Fruit fly (Drosophila melanogaster) whole organism, embryonic: ENCODE data around the gene tws.
A peak's percentile ranks its signal among the peaks of the same experiment; 100 is the strongest.

ENCODE experiments used
- Abd-B ChIP-seq: fragments of 200-800 bp; sonication (Bioruptor generic); optimal IDR thresholded peaks from 2 replicates; lab custom pipeline; 2018; ENCODE audit warnings: missing biosample characterization, mild to moderate bottlenecking, missing genetic modification characterization, moderate library complexity
- B-H2 ChIP-seq: fragments of 200-800 bp; sonication (Bioruptor generic); optimal IDR thresholded peaks from 2 replicates; lab custom pipeline; 2018; ENCODE audit warnings: missing biosample characterization, mild to moderate bottlenecking, missing genetic modification characterization
- CG11247 ChIP-seq: fragments of 200-800 bp; sonication (Bioruptor generic); IDR thresholded peaks from 2 replicates; pipeline ENCODE4 v1.3.6; 2022; ENCODE audit warnings: missing biosample characterization, missing genetic modification characterization
- CG11398 ChIP-seq: fragments of 200-800 bp; sonication (Bioruptor generic); optimal IDR thresholded peaks from 2 replicates; lab custom pipeline; 2016; ENCODE audit warnings: missing biosample characterization, missing genetic modification characterization
- CG11723 ChIP-seq: fragments of 200-800 bp; sonication (Bioruptor generic); optimal IDR thresholded peaks from 2 replicates; lab custom pipeline; 2017; ENCODE audit warnings: missing biosample characterization, mild to moderate bottlenecking, missing genetic modification characterization
- CG14710 ChIP-seq: fragments of 200-800 bp; sonication (Bioruptor generic); optimal IDR thresholded peaks from 3 replicates; lab custom pipeline; 2019; ENCODE audit warnings: missing biosample characterization, mild to moderate bottlenecking, missing genetic modification characterization, moderate library complexity
- CG17186 ChIP-seq: fragments of 200-800 bp; sonication (Bioruptor generic); optimal IDR thresholded peaks from 3 replicates; lab custom pipeline; 2017; ENCODE audit warnings: missing biosample characterization, missing genetic modification reagents, missing genetic modification characterization
- CG17361 ChIP-seq: fragments of 200-800 bp; sonication (Bioruptor generic); IDR thresholded peaks from 3 replicates; pipeline ENCODE4 v1.3.6; 2022; ENCODE audit warnings: missing biosample characterization, missing genetic modification characterization
- CG2678 ChIP-seq: fragments of 200-800 bp; sonication (Bioruptor generic); optimal IDR thresholded peaks from 3 replicates; lab custom pipeline; 2019; ENCODE audit warnings: missing biosample characterization, mild to moderate bottlenecking, missing genetic modification characterization, moderate library complexity
- CG30403 ChIP-seq: fragments of 200-800 bp; sonication (Bioruptor generic); optimal IDR thresholded peaks from 3 replicates; lab custom pipeline; 2016; ENCODE audit warnings: missing biosample characterization, missing genetic modification characterization
- CG31441 ChIP-seq: fragments of 200-800 bp; sonication (Bioruptor generic); IDR thresholded peaks from 2 replicates; pipeline ENCODE4 v1.3.6; 2022; ENCODE audit warnings: missing biosample characterization, missing genetic modification characterization
- CG42726 ChIP-seq: fragments of 200-800 bp; sonication (Bioruptor generic); IDR thresholded peaks from 2 replicates; pipeline ENCODE4 v1.3.6; 2022; ENCODE audit warnings: missing biosample characterization, missing genetic modification characterization; ENCODE audit not compliant: partially characterized antibody
- CG43689 ChIP-seq: fragments of 200-800 bp; sonication (Bioruptor generic); IDR thresholded peaks from 2 replicates; pipeline ENCODE4 v1.3.6; 2022; ENCODE audit warnings: missing biosample characterization, missing genetic modification characterization
- CG6175 ChIP-seq: fragments of 200-800 bp; sonication (Bioruptor generic); IDR thresholded peaks from 3 replicates; pipeline ENCODE4 v1.3.6; 2022; ENCODE audit warnings: missing biosample characterization, missing genetic modification characterization
- CG6254 ChIP-seq: fragments of 200-800 bp; sonication (Bioruptor generic); optimal IDR thresholded peaks from 3 replicates; lab custom pipeline; 2017; ENCODE audit warnings: mild to moderate bottlenecking, missing biosample characterization, missing genetic modification reagents, missing genetic modification characterization
- CG7271 ChIP-seq: fragments of 200-800 bp; sonication (Bioruptor generic); optimal IDR thresholded peaks from 2 replicates; lab custom pipeline; 2018; ENCODE audit warnings: missing biosample characterization, mild to moderate bottlenecking, missing genetic modification characterization, moderate library complexity
- CG7745 ChIP-seq: fragments of 200-800 bp; sonication (Bioruptor generic); optimal IDR thresholded peaks from 2 replicates; lab custom pipeline; 2018; ENCODE audit warnings: missing biosample characterization, mild to moderate bottlenecking, missing genetic modification characterization, moderate library complexity
- CG7928 ChIP-seq: fragments of 200-800 bp; sonication (Bioruptor generic); optimal IDR thresholded peaks from 2 replicates; lab custom pipeline; 2017; ENCODE audit warnings: missing biosample characterization, mild to moderate bottlenecking, missing genetic modification characterization
- CG7963 ChIP-seq: fragments of 200-800 bp; sonication (Bioruptor generic); IDR thresholded peaks from 3 replicates; pipeline ENCODE4 v1.3.6; 2022; ENCODE audit warnings: missing biosample characterization, missing genetic modification characterization; ENCODE audit not compliant: partially characterized antibody
- CG8765 ChIP-seq: fragments of 200-800 bp; sonication (Bioruptor generic); IDR thresholded peaks from 2 replicates; pipeline ENCODE4 v1.3.6; 2022; ENCODE audit warnings: missing biosample characterization, missing genetic modification characterization
- CG9876 ChIP-seq: fragments of 200-800 bp; sonication (Bioruptor generic); optimal IDR thresholded peaks from 2 replicates; lab custom pipeline; 2016; ENCODE audit warnings: missing biosample characterization, missing genetic modification characterization
- HLH3B ChIP-seq: fragments of 200-800 bp; sonication (Bioruptor generic); IDR thresholded peaks from 2 replicates; pipeline ENCODE4 v1.3.6; 2022; ENCODE audit warnings: missing biosample characterization, missing genetic modification characterization
- Lhr ChIP-seq: fragments of 200-800 bp; sonication (Bioruptor generic); optimal IDR thresholded peaks from 3 replicates; lab custom pipeline; 2017; ENCODE audit warnings: mild to moderate bottlenecking, missing biosample characterization, missing genetic modification reagents, missing genetic modification characterization
- Lim3 ChIP-seq: fragments of 200-800 bp; sonication (Bioruptor generic); IDR thresholded peaks from 2 replicates; pipeline ENCODE4 v1.3.6; 2022; ENCODE audit warnings: missing biosample characterization, missing genetic modification characterization
- Lpt ChIP-seq: fragments of >200 bp; optimal IDR thresholded peaks from 2 replicates; lab custom pipeline; 2018; ENCODE audit warnings: missing biosample characterization, missing genetic modification characterization
- Max ChIP-seq: fragments of 200-800 bp; sonication (Bioruptor generic); optimal IDR thresholded peaks from 2 replicates; lab custom pipeline; 2016; ENCODE audit warnings: missing biosample characterization, mild to moderate bottlenecking, missing genetic modification characterization
- Meics ChIP-seq: fragments of 200-800 bp; sonication (Bioruptor generic); optimal IDR thresholded peaks from 2 replicates; lab custom pipeline; 2017; ENCODE audit warnings: missing biosample characterization, mild to moderate bottlenecking, missing genetic modification characterization
- NC2α ChIP-seq: fragments of 200-800 bp; sonication (Bioruptor generic); optimal IDR thresholded peaks from 2 replicates; lab custom pipeline; 2016; ENCODE audit warnings: missing biosample characterization, missing genetic modification characterization
- Optix ChIP-seq: fragments of 200-800 bp; sonication (Bioruptor generic); IDR thresholded peaks from 3 replicates; pipeline ENCODE4 v1.3.6; 2022; ENCODE audit warnings: missing biosample characterization, missing genetic modification characterization
- Pdp1 ChIP-seq, 2 experiments: fragments of 200-800 bp; sonication (Bioruptor generic); optimal IDR thresholded peaks; 3 replicates each; lab custom pipeline; 2016; ENCODE audit warnings: missing biosample characterization in 2 of 2, missing genetic modification characterization in 2 of 2, mild to moderate bottlenecking in 1 of 2, moderate library complexity in 1 of 2
- Poxn ChIP-seq: fragments of 200-800 bp; sonication (Bioruptor generic); IDR thresholded peaks from 2 replicates; pipeline ENCODE4 v1.3.6; 2022; ENCODE audit warnings: missing biosample characterization, missing genetic modification characterization
- Rfx ChIP-seq: fragments of 200-800 bp; sonication (Bioruptor generic); IDR thresholded peaks from 2 replicates; pipeline ENCODE4 v1.3.6; 2022; ENCODE audit warnings: missing biosample characterization, missing genetic modification characterization
- Sin3A ChIP-seq: fragments of >200 bp; optimal IDR thresholded peaks from 2 replicates; lab custom pipeline; 2018
- Sry-δ ChIP-seq: fragments of 200-800 bp; sonication (Bioruptor generic); optimal IDR thresholded peaks from 2 replicates; lab custom pipeline; 2016; ENCODE audit warnings: missing biosample characterization, missing genetic modification characterization
- bowl ChIP-seq: fragments of 200-800 bp; sonication (Bioruptor generic); IDR thresholded peaks from 2 replicates; pipeline ENCODE4 v1.3.6; 2022; ENCODE audit warnings: missing biosample characterization, missing genetic modification characterization
- crp ChIP-seq, 2 experiments: fragments of 200-800 bp; sonication (Bioruptor generic); optimal IDR thresholded peaks; 2 replicates in 1 of 2; 3 replicates in 1 of 2; lab custom pipeline; 2017; ENCODE audit warnings: missing biosample characterization in 2 of 2, missing genetic modification characterization in 2 of 2, mild to moderate bottlenecking in 1 of 2, moderate library complexity in 1 of 2
- dysf ChIP-seq: fragments of 200-800 bp; sonication (Bioruptor generic); IDR thresholded peaks from 3 replicates; pipeline ENCODE4 v1.3.6; 2022; ENCODE audit warnings: missing biosample characterization, missing genetic modification characterization
- emc ChIP-seq: fragments of 200-800 bp; sonication (Bioruptor generic); optimal IDR thresholded peaks from 2 replicates; lab custom pipeline; 2016; ENCODE audit warnings: missing biosample characterization, missing genetic modification characterization
- eyg ChIP-seq: fragments of 200-800 bp; sonication (Bioruptor generic); optimal IDR thresholded peaks from 3 replicates; lab custom pipeline; 2016; ENCODE audit warnings: missing biosample characterization, missing genetic modification characterization
- gem ChIP-seq: fragments of 200-800 bp; sonication (Bioruptor generic); optimal IDR thresholded peaks from 2 replicates; lab custom pipeline; 2019; ENCODE audit warnings: missing biosample characterization, mild to moderate bottlenecking, missing genetic modification characterization, moderate library complexity
- grn ChIP-seq: fragments of 200-800 bp; sonication (Bioruptor generic); optimal IDR thresholded peaks from 3 replicates; lab custom pipeline; 2017; ENCODE audit warnings: missing biosample characterization, missing genetic modification characterization
- klu ChIP-seq: fragments of 200-800 bp; sonication (Bioruptor generic); IDR thresholded peaks from 2 replicates; pipeline ENCODE4 v1.3.6; 2022; ENCODE audit warnings: missing biosample characterization, missing genetic modification characterization
- kni ChIP-seq: fragments of 200-800 bp; sonication (Bioruptor generic); optimal IDR thresholded peaks from 3 replicates; lab custom pipeline; 2017; ENCODE audit warnings: mild to moderate bottlenecking, missing biosample characterization, missing genetic modification reagents, missing genetic modification characterization
- lmd ChIP-seq: fragments of 200-800 bp; sonication (Bioruptor generic); IDR thresholded peaks from 2 replicates; pipeline ENCODE4 v1.3.6; 2022; ENCODE audit warnings: missing biosample characterization, missing genetic modification characterization
- pan ChIP-seq, 4 experiments: fragments of >200 bp in 3 of 4; fragments of 200-800 bp in 1 of 4; sonication (Bioruptor generic) in 1 of 4; optimal IDR thresholded peaks in 3 of 4; IDR thresholded peaks in 1 of 4; 2 replicates each; pipeline versions ENCODE4 v1.3.6 to Lab custom; 2017 to 2022; ENCODE audit warnings: missing biosample characterization in 2 of 4, missing genetic modification characterization in 2 of 4, mixed read lengths in 1 of 4
- pzg ChIP-seq: fragments of 200-800 bp; sonication (Bioruptor generic); optimal IDR thresholded peaks from 3 replicates; lab custom pipeline; 2018; ENCODE audit warnings: missing biosample characterization, mild to moderate bottlenecking, missing genetic modification characterization, moderate library complexity
- ro ChIP-seq: fragments of 200-800 bp; sonication (Bioruptor generic); IDR thresholded peaks from 2 replicates; pipeline ENCODE4 v1.3.6; 2022; ENCODE audit warnings: missing biosample characterization, missing genetic modification characterization
- sim ChIP-seq: fragments of 200-800 bp; sonication (Bioruptor generic); IDR thresholded peaks from 2 replicates; pipeline ENCODE4 v1.3.6; 2022; ENCODE audit warnings: missing biosample characterization, missing genetic modification characterization
- stwl ChIP-seq: fragments of 200-800 bp; sonication (Bioruptor generic); optimal IDR thresholded peaks from 3 replicates; lab custom pipeline; 2018; ENCODE audit warnings: missing biosample characterization, mild to moderate bottlenecking, missing genetic modification characterization, moderate library complexity
- vnd ChIP-seq: fragments of 200-800 bp; sonication (Bioruptor generic); IDR thresholded peaks from 3 replicates; pipeline ENCODE4 v1.3.6; 2022; ENCODE audit warnings: missing biosample characterization, missing genetic modification characterization; ENCODE audit not compliant: partially characterized antibody
- zen ChIP-seq: fragments of 200-800 bp; sonication (Bioruptor generic); optimal IDR thresholded peaks from 3 replicates; lab custom pipeline; 2018; ENCODE audit warnings: missing biosample characterization, mild to moderate bottlenecking, missing genetic modification characterization, moderate library complexity

The tws gene

DNA sequence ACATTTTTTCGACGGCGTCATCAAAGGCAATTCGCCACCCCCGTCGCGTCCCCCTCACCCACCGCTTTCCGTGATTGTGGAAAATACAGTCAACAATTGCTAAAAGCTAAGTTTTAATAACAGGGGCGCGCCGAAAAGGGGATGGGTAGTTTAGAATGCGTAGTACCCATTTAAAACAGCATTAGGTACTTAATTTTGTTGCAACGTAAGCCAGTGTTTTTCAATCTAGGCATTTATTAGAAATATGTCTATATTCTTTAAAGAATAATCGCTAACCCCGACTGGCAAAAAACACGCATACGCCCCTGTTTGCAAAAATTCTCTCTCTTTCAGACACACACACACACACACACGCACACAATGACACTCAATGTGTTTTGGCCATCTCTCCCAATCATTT is 54.7 kb downstream of the tws start (continued):
- TF ChIP-seq dysf (GFP tag; lab: Robert Waterston, UW) (peak; percentile 69), Rfx (peak; percentile 79), CG11398 (no peak), CG9876 (GFP tag; lab: Kevin White, UChicago) (peak; percentile 28), Lim3 (GFP tag; lab: Robert Waterston, UW) (no peak), zen (tag; lab: Kevin White, UChicago) (no peak), CG7928 (GFP tag; lab: Kevin White, UChicago) (peak; percentile 28), CG17361 (GFP tag; lab: Robert Waterston, UW) (0 out of 3 replicates have a peak, but pooled peaks have one; percentile 11), klu (GFP tag; lab: Robert Waterston, UW) (no peak), Sry-δ (GFP tag; lab: Kevin White, UChicago) (no peak), CG43689 (GFP tag; lab: Robert Waterston, UW) (no peak), Optix (GFP tag; lab: Robert Waterston, UW) (no peak), CG31441 (no peak), lmd (GFP tag; lab: Robert Waterston, UW) (peak; percentile 65; the same call in 1 of the 2 replicates), Max (GFP tag; lab: Kevin White, UChicago) (no peak), CG8765 (GFP tag; lab: Robert Waterston, UW) (peak; percentile 68; the same call in 1 of the 2 replicates), CG7745 (tag; lab: Kevin White, UChicago) (no peak), Lhr (GFP tag; lab: Kevin White, UChicago) (no peak), bowl (GFP tag; lab: Robert Waterston, UW) (no peak), CG11247 (peak; percentile 64), ro (GFP tag; lab: Robert Waterston, UW) (no peak), CG11723 (no peak), pan (optimal IDR thresholded peaks at IDR 0.05; lab: Kevin White, UChicago) (no peak), pan (GFP tag; optimal IDR thresholded peaks at IDR 0.05 in 1 of 2, IDR thresholded peaks at IDR 0.05 in 1 of 2) (peak in 1 of 2 experiments; percentile 61), CG30403 (peak; percentile 49), vnd (GFP tag; lab: Robert Waterston, UW) (no peak), CG7271 (no peak), B-H2 (no peak), Meics (GFP tag; lab: Kevin White, UChicago) (peak; percentile 79), HLH3B (peak; percentile 14; the same call in 1 of the 2 replicates), NC2α (GFP tag; lab: Kevin White, UChicago) (no peak), CG17186 (no peak), stwl (no peak), kni (GFP tag; lab: Kevin White, UChicago) (no peak), CG7963 (GFP tag; lab: Robert Waterston, UW) (no peak), CG2678 (tag; lab: Kevin White, UChicago) (peak; percentile 70), eyg (GFP tag; lab: Kevin White, UChicago) (peak; percentile 9), CG6254 (no peak), Sin3A (lab: Kevin White, UChicago) (no peak), sim (GFP tag; lab: Robert Waterston, UW) (no peak), Lpt (GFP tag; lab: Kevin White, UChicago) (no peak), Abd-B (GFP tag; lab: Kevin White, UChicago) (no peak), gem (peak; percentile 59), CG42726 (GFP tag; lab: Robert Waterston, UW) (no peak), CG6175 (0 out of 3 replicates have a peak, but pooled peaks have one; percentile 44), Pdp1 (GFP tag; optimal IDR thresholded peaks at IDR 0.05; lab: Kevin White, UChicago) (peak; percentile 8 to 27), crp (GFP tag; optimal IDR thresholded peaks at IDR 0.05; lab: Kevin White, UChicago) (no peak), emc (GFP tag; lab: Kevin White, UChicago) (no peak), CG14710 (no peak), grn (GFP tag; lab: Kevin White, UChicago) (no peak), Poxn (GFP tag; lab: Robert Waterston, UW) (no peak), pzg (GFP tag; lab: Kevin White, UChicago) (no peak)
